Worm (Caenorhabditis elegans): ENCODE results near the gene R144.10.

Gene R144.10

DNA sequence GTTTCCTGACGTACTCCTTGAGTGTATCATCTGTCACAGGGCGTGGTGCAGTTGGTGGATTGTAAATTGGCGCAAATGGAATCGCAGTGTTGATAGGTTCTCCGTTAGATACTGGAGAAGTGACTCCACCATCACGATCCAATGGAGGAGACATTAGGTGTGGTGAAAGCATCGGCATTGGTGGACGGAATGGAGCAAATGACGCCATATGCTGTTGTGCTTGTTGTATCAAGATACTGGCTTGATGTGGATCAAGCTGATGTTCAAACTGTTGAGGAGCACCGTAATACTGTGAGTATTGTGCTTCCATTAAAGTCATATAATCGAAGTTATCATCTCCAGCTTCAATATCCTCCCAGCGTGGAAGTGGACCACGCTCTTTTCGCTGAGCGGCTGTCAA, 10.3 kb upstream of the R144.10 start:
- no peak for TF ChIP-seq elt-3 (tag; optimal IDR thresholded peaks at IDR 0.05)
- no peak for TF ChIP-seq bed-3 (GFP tag; optimal IDR thresholded peaks at IDR 0.05)
- TF ChIP-seq mls-2 (tag; optimal IDR thresholded peaks at IDR 0.05): no peak
- TF ChIP-seq nhr-76 (tag; optimal IDR thresholded peaks at IDR 0.05): no peak
- no peak for TF ChIP-seq sem-2 (GFP tag; optimal IDR thresholded peaks at IDR 0.05)
- TF ChIP-seq hlh-1 (tag; optimal IDR thresholded peaks at IDR 0.05): no peak
- no peak for TF ChIP-seq M03D4.4 (tag; optimal IDR thresholded peaks at IDR 0.05)
- no peak for TF ChIP-seq lsy-2 (tag; optimal IDR thresholded peaks at IDR 0.05)
- TF ChIP-seq lin-13 (tag; optimal IDR thresholded peaks at IDR 0.05): no peak
- no peak for TF ChIP-seq tbx-8 (GFP tag; optimal IDR thresholded peaks at IDR 0.05)
- no peak for TF ChIP-seq mab-5 (tag; optimal IDR thresholded peaks at IDR 0.05)
- no peak for TF ChIP-seq lin-32 (GFP tag; optimal IDR thresholded peaks at IDR 0.05)
- TF ChIP-seq pha-4 (tag; optimal IDR thresholded peaks at IDR 0.05): no peak
- TF ChIP-seq ceh-83 (GFP tag; optimal IDR thresholded peaks at IDR 0.05): no peak
- TF ChIP-seq drap-1 (GFP tag; optimal IDR thresholded peaks at IDR 0.05): no peak
- no peak for TF ChIP-seq mep-1 (tag; optimal IDR thresholded peaks at IDR 0.05)

DNA sequence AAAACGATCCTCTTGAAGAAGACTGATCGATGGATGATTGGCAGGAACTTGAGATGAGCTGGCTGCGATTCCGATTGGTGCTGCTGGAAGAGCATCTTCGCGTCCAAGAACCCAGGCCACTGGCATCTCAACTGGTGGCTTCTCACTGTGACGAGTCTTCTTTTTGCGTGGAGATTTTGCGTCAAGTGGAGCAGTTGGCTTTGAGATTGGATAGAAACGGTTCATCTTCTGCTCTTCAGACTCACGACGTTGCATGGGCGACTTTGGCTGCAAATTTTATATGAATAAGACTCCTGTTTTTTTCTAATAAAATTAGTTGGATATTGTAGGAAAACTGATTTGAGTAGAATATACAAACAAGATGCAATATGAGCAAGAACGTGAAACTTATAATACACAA, 8.6 kb upstream of the R144.10 start:
- TF ChIP-seq lsy-2 (tag; optimal IDR thresholded peaks at IDR 0.05): no peak
- no peak for TF ChIP-seq mep-1 (tag; optimal IDR thresholded peaks at IDR 0.05)
- TF ChIP-seq cnd-1 (tag; optimal IDR thresholded peaks at IDR 0.05): no peak
- no peak for TF ChIP-seq sptf-1 (tag; optimal IDR thresholded peaks at IDR 0.05)
- no peak for TF ChIP-seq lin-13 (tag; optimal IDR thresholded peaks at IDR 0.05)
- no peak for TF ChIP-seq unc-120 (tag; optimal IDR thresholded peaks at IDR 0.05; ENCODE audit: poor library complexity, severe bottlenecking)
- no peak for TF ChIP-seq ztf-11 (tag; optimal IDR thresholded peaks at IDR 0.05)
- TF ChIP-seq nhr-2 (tag; optimal IDR thresholded peaks at IDR 0.05): no peak
- TF ChIP-seq nhr-28 (tag; optimal IDR thresholded peaks at IDR 0.05): no peak
- no peak for TF ChIP-seq pha-4 (tag; optimal IDR thresholded peaks at IDR 0.05)
- TF ChIP-seq ceh-39 (tag; optimal IDR thresholded peaks at IDR 0.05): no peak

DNA sequence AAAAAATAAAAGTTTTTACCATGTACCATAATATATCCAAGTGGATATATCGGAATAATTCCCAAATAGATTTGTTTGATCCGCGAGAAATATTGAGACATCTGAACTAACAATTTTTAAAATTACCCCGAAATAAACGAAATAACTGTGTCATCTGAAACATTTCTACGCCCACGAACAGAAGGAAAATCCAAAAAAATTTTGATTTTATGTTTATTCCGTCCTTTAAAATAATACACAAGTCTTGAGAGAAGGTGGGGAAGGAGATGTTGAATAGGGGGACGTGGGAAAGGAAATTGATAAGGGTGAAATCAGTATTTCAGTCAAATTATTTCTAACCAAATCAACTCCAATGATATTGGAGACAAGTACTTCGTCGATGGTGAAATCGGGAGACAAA, 6.6 kb upstream of the R144.10 start, which contains the start of gene R144.11:
Gene R144.11, minus strand, starts transcription at position 101 of the 400 bp plus-strand sequence.
- TF ChIP-seq lin-13 (tag; optimal IDR thresholded peaks at IDR 0.05): no peak
- no peak for TF ChIP-seq ceh-43 (GFP tag; optimal IDR thresholded peaks at IDR 0.05)
- no peak for TF ChIP-seq ztf-11 (tag; optimal IDR thresholded peaks at IDR 0.05)
- no peak for TF ChIP-seq snpc-4 (tag; optimal IDR thresholded peaks at IDR 0.05)
- no peak for TF ChIP-seq ceh-83 (GFP tag; optimal IDR thresholded peaks at IDR 0.05)
- no peak for TF ChIP-seq sptf-1 (tag; optimal IDR thresholded peaks at IDR 0.05)
- no peak for TF ChIP-seq elt-3 (tag; optimal IDR thresholded peaks at IDR 0.05)
- no peak for TF ChIP-seq nhr-2 (tag; optimal IDR thresholded peaks at IDR 0.05)
- TF ChIP-seq nhr-28 (tag; optimal IDR thresholded peaks at IDR 0.05): no peak
- TF ChIP-seq cnd-1 (tag; optimal IDR thresholded peaks at IDR 0.05): no peak
- TF ChIP-seq zip-8 (tag; optimal IDR thresholded peaks at IDR 0.05): no peak
- no peak for TF ChIP-seq ham-2 (GFP tag; optimal IDR thresholded peaks at IDR 0.05)
- no peak for TF ChIP-seq lin-32 (GFP tag; optimal IDR thresholded peaks at IDR 0.05)
- no peak for TF ChIP-seq hlh-1 (tag; optimal IDR thresholded peaks at IDR 0.05)
- no peak for TF ChIP-seq unc-62 (GFP tag; optimal IDR thresholded peaks at IDR 0.05)
- no peak for TF ChIP-seq unc-39 (tag; optimal IDR thresholded peaks at IDR 0.05)
- no peak for TF ChIP-seq sem-2 (GFP tag; optimal IDR thresholded peaks at IDR 0.05)
- no peak for TF ChIP-seq ceh-39 (tag; optimal IDR thresholded peaks at IDR 0.05)
- TF ChIP-seq M03D4.4 (tag; optimal IDR thresholded peaks at IDR 0.05): no peak

DNA sequence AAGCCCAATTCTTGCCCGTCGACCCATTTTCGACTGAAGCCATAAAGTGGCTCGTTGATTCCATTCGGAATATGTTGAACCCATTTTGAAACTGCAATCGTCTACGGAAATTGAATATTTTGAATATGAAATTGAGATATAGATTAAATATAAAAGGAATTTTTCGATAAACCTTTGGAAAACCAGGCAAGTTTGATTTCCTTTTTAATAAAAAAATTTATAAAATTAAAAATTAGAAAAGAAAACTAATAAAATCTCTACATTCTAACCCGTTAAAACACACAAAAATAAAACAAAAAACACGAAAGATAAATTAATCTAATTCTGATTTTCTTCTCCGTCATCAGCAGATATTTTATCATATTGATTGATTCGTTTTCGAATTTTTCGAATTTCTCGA, 4.8 kb upstream of the R144.10 start, which contains the start of gene R144.12:
Gene R144.12, minus strand, starts transcription at position 101 of the 400 bp plus-strand sequence.
- TF ChIP-seq pha-4 (tag; optimal IDR thresholded peaks at IDR 0.05) (no peak), nhr-237 (tag; optimal IDR thresholded peaks at IDR 0.05) (no peak), nhr-12 (tag; optimal IDR thresholded peaks at IDR 0.05) (no peak), blmp-1 (tag; optimal IDR thresholded peaks at IDR 0.05) (no peak), mls-2 (tag; optimal IDR thresholded peaks at IDR 0.05) (no peak), lsy-2 (tag; optimal IDR thresholded peaks at IDR 0.05) (no peak), nhr-28 (tag; optimal IDR thresholded peaks at IDR 0.05) (no peak), sptf-1 (tag; optimal IDR thresholded peaks at IDR 0.05) (no peak), tbx-8 (GFP tag; optimal IDR thresholded peaks at IDR 0.05) (no peak), lin-32 (GFP tag; optimal IDR thresholded peaks at IDR 0.05) (no peak), elt-1 (tag; optimal IDR thresholded peaks at IDR 0.05; ENCODE audit: borderline replicate concordance, insufficient read depth) (no peak)
